Fruit fly (Drosophila melanogaster) whole organism, wandering third instar larva: ENCODE measurements around the gene Srp72.

ENCODE experiments used
- Dfd ChIP-seq: fragments of >200 bp; optimal IDR thresholded peaks from 2 replicates; lab custom pipeline; 2017; ENCODE audit warnings: missing biosample characterization, missing genetic modification characterization
- HLH106 ChIP-seq: fragments of 200-800 bp; optimal IDR thresholded peaks from 3 replicates; lab custom pipeline; 2019; ENCODE audit warnings: missing biosample characterization, mild to moderate bottlenecking, missing genetic modification characterization, moderate library complexity
- Mio ChIP-seq: sonication (Bioruptor generic); optimal IDR thresholded peaks from 2 replicates; lab custom pipeline; 2016; ENCODE audit warnings: missing biosample characterization, missing genetic modification characterization
- Myc ChIP-seq: fragments of >200 bp; optimal IDR thresholded peaks from 2 replicates; lab custom pipeline; 2017
- OdsH ChIP-seq: fragments of 200-800 bp; sonication (Bioruptor generic); optimal IDR thresholded peaks from 2 replicates; lab custom pipeline; 2016; ENCODE audit warnings: missing biosample characterization, mild to moderate bottlenecking, missing genetic modification characterization
- Rel ChIP-seq, 2 experiments: fragments of 200-800 bp; sonication (Bioruptor generic) in 1 of 2; optimal IDR thresholded peaks; 2 replicates in 1 of 2; 3 replicates in 1 of 2; lab custom pipeline; 2016 to 2019; ENCODE audit warnings: mild to moderate bottlenecking in 2 of 2, missing biosample characterization in 2 of 2, missing genetic modification characterization in 2 of 2, moderate library complexity in 1 of 2
- Sp1 ChIP-seq: fragments of 200-800 bp; sonication (Bioruptor generic); optimal IDR thresholded peaks from 3 replicates; lab custom pipeline; 2019; ENCODE audit warnings: missing biosample characterization, mild to moderate bottlenecking, missing genetic modification characterization, moderate library complexity
- ey ChIP-seq: fragments of 200-800 bp; sonication (Bioruptor generic); optimal IDR thresholded peaks from 2 replicates; lab custom pipeline; 2016; ENCODE audit warnings: missing biosample characterization, missing genetic modification characterization
- pan ChIP-seq: fragments of >200 bp; optimal IDR thresholded peaks from 2 replicates; lab custom pipeline; 2017
- usp ChIP-seq: fragments of >200 bp; optimal IDR thresholded peaks from 2 replicates; lab custom pipeline; 2017; ENCODE audit warnings: missing biosample characterization, missing genetic modification characterization

DNA sequence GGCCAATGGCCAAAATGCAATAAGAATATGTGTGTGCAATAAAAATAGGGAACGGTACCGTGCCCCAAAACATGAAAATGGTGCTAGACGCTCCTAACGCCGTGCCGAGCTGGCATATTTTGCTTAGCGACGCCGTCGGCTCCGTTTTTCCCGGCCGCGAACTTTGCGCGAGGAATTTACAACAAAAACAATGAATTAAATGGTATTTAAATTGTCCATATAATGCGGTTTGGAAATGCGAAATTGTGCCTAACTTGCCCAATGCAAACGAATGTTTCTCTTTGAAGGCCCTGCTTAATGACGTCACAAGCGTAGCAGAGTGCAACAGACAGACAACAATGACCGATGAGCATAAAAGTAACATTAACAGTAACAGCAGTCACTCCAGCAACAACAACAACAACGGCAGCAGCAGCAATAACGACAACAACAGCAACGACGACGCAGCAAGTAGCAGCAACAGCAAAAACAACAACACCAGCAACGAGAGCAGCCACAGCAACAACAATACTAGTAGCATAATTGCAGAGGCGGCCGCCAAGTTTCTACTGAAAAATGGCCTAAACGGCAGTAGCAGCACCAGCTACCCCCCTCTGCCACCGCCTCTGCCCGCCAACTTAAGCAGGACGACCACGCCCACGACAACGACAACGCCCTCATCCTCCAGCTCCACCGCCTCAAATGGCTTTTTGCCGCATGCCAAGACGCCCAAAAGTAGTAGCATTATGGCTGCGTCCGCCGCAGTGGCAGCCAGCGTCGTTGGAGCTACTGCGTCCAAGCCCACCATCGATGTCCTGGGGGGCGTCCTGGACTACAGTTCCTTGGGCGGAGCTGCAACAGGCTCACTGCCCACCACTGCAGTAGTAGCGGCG lies 34.0 kb downstream of the Srp72 start:
- TF ChIP-seq Rel (GFP tag; optimal IDR thresholded peaks at IDR 0.05; lab: Kevin White, UChicago), result no peak
- no peak for TF ChIP-seq Rel (tag; optimal IDR thresholded peaks at IDR 0.05; lab: Kevin White, UChicago)
- TF ChIP-seq Sp1 (GFP tag; lab: Kevin White, UChicago), result no peak
- no peak for TF ChIP-seq ey (GFP tag; lab: Kevin White, UChicago)
- TF ChIP-seq Mio (GFP tag; lab: Kevin White, UChicago), result no peak
- no peak for TF ChIP-seq HLH106 (tag; lab: Kevin White, UChicago)
- TF ChIP-seq usp (GFP tag; lab: Kevin White, UChicago), result no peak
- no peak for TF ChIP-seq pan (lab: Kevin White, UChicago)
- TF ChIP-seq OdsH, result no peak
- no peak for TF ChIP-seq Myc
- TF ChIP-seq Dfd, result no peak
